Worm (Caenorhabditis elegans) whole organism, L1 larva: ENCODE results near the gene apx-1.

Source experiments
- egl-27 ChIP-seq, 2 experiments: fragments of 150-350 bp in 1 of 2; sonication (generic microtip); optimal IDR thresholded peaks; 3 replicates each; lab custom pipeline; 2017 to 2018; ENCODE audit warnings: missing biosample characterization in 2 of 2, missing genetic modification characterization in 2 of 2, missing genetic modification reagents in 2 of 2
- irx-1 ChIP-seq: sonication (generic microtip); optimal IDR thresholded peaks from 2 replicates; lab custom pipeline; 2016; ENCODE audit warnings: missing genetic modification characterization, missing compliant biosample characterization
- jun-1 ChIP-seq: fragments of 150-350 bp; optimal IDR thresholded peaks from 2 replicates; lab custom pipeline; 2014; ENCODE audit warnings: missing biosample characterization, missing genetic modification reagents, missing genetic modification characterization
- lin-39 ChIP-seq: fragments of 150-350 bp; optimal IDR thresholded peaks from 2 replicates; lab custom pipeline; 2014; ENCODE audit warnings: missing biosample characterization, missing genetic modification reagents, missing genetic modification characterization
- nhr-12 ChIP-seq: sonication (generic microtip); optimal IDR thresholded peaks from 2 replicates; lab custom pipeline; 2017; ENCODE audit warnings: missing biosample characterization, missing genetic modification characterization
- nhr-77 ChIP-seq: fragments of 150-350 bp; optimal IDR thresholded peaks from 2 replicates; lab custom pipeline; 2014; ENCODE audit warnings: missing biosample characterization, missing genetic modification characterization
- sox-4 ChIP-seq: sonication (generic microtip); optimal IDR thresholded peaks from 2 replicates; lab custom pipeline; 2016; ENCODE audit warnings: missing genetic modification characterization, missing compliant biosample characterization
- unc-98 ChIP-seq: fragments of 200-800 bp; sonication (Bioruptor generic); IDR thresholded peaks from 2 replicates; pipeline ENCODE4 v1.3.6; 2022; ENCODE audit warnings: missing genetic modification characterization, missing compliant biosample characterization

DNA sequence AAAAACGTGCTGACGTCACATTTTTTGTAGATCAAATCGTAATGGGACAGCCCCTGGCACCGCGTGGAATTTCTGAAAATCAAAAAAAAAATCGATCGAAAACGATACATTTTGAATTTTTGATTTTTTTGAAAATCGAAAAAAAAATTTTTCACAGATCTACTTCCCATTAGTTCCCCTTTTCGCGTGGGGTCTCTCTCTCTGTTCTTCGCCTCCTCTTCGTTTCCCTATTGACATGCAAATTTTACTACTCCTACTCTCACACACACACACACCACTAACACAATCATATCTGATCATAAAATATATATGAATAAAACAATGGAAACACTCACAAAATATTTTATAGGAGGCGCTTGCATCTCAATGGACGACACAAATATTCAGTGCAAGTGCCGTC lies 8.6 kb downstream of the apx-1 start:
- TF ChIP-seq irx-1 (tag; lab: Kevin White, UChicago) (no peak), lin-39 (no peak), nhr-77 (tag; lab: Kevin White, UChicago) (no peak), sox-4 (tag; lab: Kevin White, UChicago) (no peak), nhr-12 (tag; lab: Kevin White, UChicago) (no peak), jun-1 (tag; lab: Kevin White, UChicago) (no peak), egl-27 (tag; optimal IDR thresholded peaks at IDR 0.05; lab: Kevin White, UChicago) (no peak), unc-98 (GFP tag; lab: Robert Waterston, UW) (no peak)
